Worm (Caenorhabditis elegans): Measurements from ENCODE around the gene F36H1.3.

ce11 chrIV:11094052-11094451, 44.1 kb downstream of the F36H1.3 start:
- no peak for TF ChIP-seq T22C8.4 (GFP tag; IDR thresholded peaks at IDR 0.05)
- TF ChIP-seq ref-1 (GFP tag; conservative IDR thresholded peaks at IDR 0.05) = no peak
- TF ChIP-seq cog-1 (tag; optimal IDR thresholded peaks at IDR 0.05) = no peak
- TF ChIP-seq klf-2 (GFP tag; conservative IDR thresholded peaks at IDR 0.05) = no peak

Data from whole organism, midembryonic.